Worm (Caenorhabditis elegans) whole organism, L4/young adult: ENCODE results near the gene his-38.

ENCODE experiments used
- W03F9.2 ChIP-seq: fragments of 150-350 bp; optimal IDR thresholded peaks from 2 replicates; lab custom pipeline; 2014; ENCODE audit warnings: missing biosample characterization, missing genetic modification characterization
- dao-5 ChIP-seq: sonication (generic microtip); optimal IDR thresholded peaks from 2 replicates; lab custom pipeline; 2016; ENCODE audit warnings: missing genotype, missing genetic modification characterization, moderate library complexity, missing compliant biosample characterization
- him-1 ChIP-seq: sonication (generic microtip); optimal IDR thresholded peaks from 2 replicates; lab custom pipeline; 2016; ENCODE audit warnings: missing genotype, missing genetic modification reagents, missing genetic modification characterization, missing compliant biosample characterization

his-38 gene

ce11 chrX:7309775-7310174 is at the start of gene his-38, which contains the start of gene his-40:
Gene his-38, minus strand, starts transcription at chrX:7309875.
Gene his-40, plus strand, starts transcription at chrX:7310110.
- TF ChIP-seq dao-5 (tag; lab: Kevin White, UChicago) (no peak), W03F9.2 (tag; lab: Kevin White, UChicago) (no peak), him-1 (tag; lab: Kevin White, UChicago) (no peak)

DNA sequence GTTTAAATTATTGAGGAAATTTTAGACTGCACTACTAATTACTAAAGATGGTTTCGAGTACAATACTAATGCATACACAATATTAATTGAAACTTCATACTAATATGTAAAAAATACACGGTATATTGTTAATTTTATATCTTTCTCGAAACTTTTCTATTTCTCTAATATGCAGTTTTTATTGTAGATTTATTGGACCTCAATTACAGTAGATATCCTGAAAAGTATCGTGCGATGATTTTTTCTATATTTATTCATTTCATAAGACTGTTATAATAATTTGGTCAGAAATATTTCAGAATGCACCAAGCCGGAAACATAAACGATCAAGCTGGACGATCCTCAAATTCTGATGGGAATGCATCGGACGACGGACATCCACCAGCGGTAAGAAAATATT is 34.1 kb upstream of the his-38 start, which contains the start of gene C07D8.5:
Gene C07D8.5 (plus strand): TSS at position 301 of the 400 bp plus-strand sequence.
- TF ChIP-seq W03F9.2 (tag; lab: Kevin White, UChicago) (no peak), him-1 (tag; lab: Kevin White, UChicago) (no peak), dao-5 (tag; lab: Kevin White, UChicago) (no peak)

DNA sequence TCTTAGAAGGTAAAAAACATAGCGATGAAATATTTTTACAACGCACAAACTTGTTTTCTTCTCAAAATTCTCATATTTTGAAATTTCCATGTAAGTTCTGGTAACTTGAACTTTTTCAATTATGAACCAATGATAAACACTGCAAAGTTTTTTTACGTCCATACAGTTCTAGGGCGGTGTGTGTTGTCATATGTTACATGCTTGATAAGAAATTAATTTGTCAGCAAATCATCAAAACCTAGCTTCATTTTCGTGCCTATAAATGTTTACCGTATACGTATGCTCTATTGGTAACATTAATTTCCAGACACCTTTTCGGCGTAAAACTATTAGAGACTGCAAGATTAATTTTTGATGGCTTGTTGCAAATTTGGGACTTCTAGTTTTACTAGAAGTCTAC is 33.5 kb upstream of the his-38 start:
- TF ChIP-seq him-1 (tag; lab: Kevin White, UChicago) (no peak), dao-5 (tag; lab: Kevin White, UChicago) (no peak)

DNA sequence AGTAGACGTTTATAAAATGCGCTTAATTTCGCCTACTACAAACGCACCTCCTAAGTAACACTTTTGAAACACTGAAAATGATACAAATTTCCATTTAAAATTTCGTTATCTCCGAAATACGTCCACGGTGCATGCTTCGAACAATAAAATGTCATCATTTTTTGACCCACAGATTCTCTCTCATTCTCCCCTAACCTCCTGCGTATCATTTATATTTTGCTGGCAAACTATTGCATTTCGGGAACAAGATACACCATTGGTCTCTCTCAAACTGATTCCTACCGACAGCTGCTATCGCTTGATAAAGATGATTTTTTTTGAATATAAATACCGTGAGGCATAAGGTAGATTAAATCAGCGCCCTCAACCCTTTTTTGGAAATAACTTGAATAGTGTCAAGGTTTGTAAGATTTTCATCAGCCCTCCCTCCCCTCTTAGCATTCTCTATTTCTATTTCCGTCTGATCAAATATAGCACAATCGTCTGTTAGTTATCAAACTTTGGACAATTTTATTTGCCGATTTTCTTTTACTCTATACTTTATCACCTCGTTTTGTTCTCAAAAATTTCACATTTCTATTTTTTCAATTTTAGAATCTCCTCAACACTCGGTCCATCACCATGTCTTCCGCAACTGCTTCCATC is 31.4 kb upstream of the his-38 start, which contains the start of gene C07D8.6:
Gene C07D8.6 (plus strand): TSS at position 595 of the 645 bp plus-strand sequence.
- TF ChIP-seq dao-5 (tag; lab: Kevin White, UChicago), result no peak
- TF ChIP-seq him-1 (tag; lab: Kevin White, UChicago), result no peak
- peak; percentile 66 for TF ChIP-seq W03F9.2 (tag; lab: Kevin White, UChicago)

ce11 chrX:7340394-7340793 is 30.7 kb upstream of the his-38 start:
- TF ChIP-seq W03F9.2 (tag; lab: Kevin White, UChicago), result no peak
- no peak for TF ChIP-seq dao-5 (tag; lab: Kevin White, UChicago)
- TF ChIP-seq him-1 (tag; lab: Kevin White, UChicago), result no peak

ce11 chrX:7334302-7334724 is 24.6 kb upstream of the his-38 start, which contains the start of gene epg-7:
Gene epg-7, plus strand, starts transcription at chrX:7334714.
- TF ChIP-seq him-1 (tag; lab: Kevin White, UChicago) (peak; percentile 82), dao-5 (tag; lab: Kevin White, UChicago) (no peak), W03F9.2 (tag; lab: Kevin White, UChicago) (peak; percentile 59)

DNA sequence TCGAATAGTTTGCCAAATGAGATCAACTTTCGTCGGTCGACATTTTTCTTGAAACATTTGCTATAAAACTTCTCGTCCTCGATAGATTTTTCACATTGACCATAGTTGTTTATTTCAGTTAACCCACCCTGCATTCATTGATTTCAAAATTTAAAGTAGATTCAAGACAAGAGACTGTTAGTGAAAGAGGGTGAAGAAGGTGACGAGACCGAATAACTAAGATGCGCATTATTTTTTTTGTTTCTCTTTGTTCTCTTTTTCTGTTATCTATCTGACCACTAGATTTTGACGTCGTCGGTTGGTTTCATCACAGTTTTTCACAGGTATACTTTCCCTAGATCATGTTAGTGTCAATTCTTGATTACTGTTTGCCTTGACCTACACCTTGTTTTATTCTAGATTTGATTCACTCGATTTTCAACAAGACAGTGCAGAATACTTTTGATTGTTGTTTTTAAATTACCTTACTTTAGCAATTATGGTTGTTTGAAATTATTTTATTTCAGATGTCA is 21.1 kb upstream of the his-38 start, which contains the start of gene ttr-30:
Gene ttr-30 (plus strand): TSS at position 265 of the 512 bp plus-strand sequence.
- TF ChIP-seq W03F9.2 (tag; lab: Kevin White, UChicago), result no peak
- TF ChIP-seq him-1 (tag; lab: Kevin White, UChicago), result no peak

DNA sequence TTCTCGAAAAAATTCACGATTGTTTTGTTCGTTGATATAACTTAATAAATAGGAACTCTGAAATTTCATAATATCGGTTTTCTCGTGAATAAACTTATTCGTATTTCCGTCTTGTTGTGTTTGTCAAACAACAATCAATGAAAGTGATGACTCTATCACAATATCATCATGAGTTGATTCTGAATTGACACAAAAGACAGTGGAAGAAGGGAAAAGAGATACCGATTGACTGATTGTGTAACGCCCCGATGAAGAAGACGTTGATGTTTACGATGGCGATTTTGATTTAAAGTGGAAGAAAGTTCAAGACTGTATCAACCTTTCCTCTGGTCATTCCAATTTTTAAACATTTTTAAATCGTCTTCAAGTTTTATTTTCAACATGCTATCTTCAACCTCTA is 19.9 kb upstream of the his-38 start, which contains the start of gene ttr-59:
Gene ttr-59 (plus strand): TSS at position 218 of the 400 bp plus-strand sequence.
- TF ChIP-seq dao-5 (tag; lab: Kevin White, UChicago) (no peak), W03F9.2 (tag; lab: Kevin White, UChicago) (no peak), him-1 (tag; lab: Kevin White, UChicago) (no peak)

- no peak for TF ChIP-seq W03F9.2 (tag; lab: Kevin White, UChicago)
Measured at ce11 chrX:7328065-7328564, 18.4 kb upstream of the his-38 start.

- peak; percentile 36 for TF ChIP-seq him-1 (tag; lab: Kevin White, UChicago)
- no peak for TF ChIP-seq W03F9.2 (tag; lab: Kevin White, UChicago)
Measured at ce11 chrX:7326967-7327651, 17.4 kb upstream of the his-38 start, which contains the start of gene sng-1. Gene sng-1, plus strand, starts transcription at chrX:7327601.

ce11 chrX:7323604-7324003 is 13.9 kb upstream of the his-38 start:
- TF ChIP-seq W03F9.2 (tag; lab: Kevin White, UChicago) (no peak), him-1 (tag; lab: Kevin White, UChicago) (no peak), dao-5 (tag; lab: Kevin White, UChicago) (peak; percentile 48)

DNA sequence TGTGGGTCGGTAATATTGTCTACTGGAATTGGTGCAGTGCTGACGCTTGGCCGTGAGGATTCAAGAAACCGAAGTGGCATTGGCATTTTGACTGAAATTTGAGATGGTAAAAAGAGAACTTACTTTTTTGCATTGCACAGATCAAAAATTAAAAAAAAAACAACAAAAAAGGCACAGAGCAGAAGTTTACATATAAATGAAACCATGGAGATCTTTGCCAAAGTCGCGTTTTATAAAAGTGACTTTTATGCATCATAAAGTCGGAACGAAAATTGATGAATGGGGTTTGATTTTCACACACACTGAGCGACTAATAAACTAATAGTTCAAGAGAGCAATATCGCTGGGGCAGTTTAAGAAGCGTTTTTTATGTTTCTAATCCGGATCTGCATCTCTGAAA is 12.6 kb upstream of the his-38 start, which contains the start of gene T08A9.13:
Gene T08A9.13 (minus strand): TSS at position 101 of the 400 bp plus-strand sequence.
- TF ChIP-seq W03F9.2 (tag; lab: Kevin White, UChicago) (no peak), him-1 (tag; lab: Kevin White, UChicago) (no peak), dao-5 (tag; lab: Kevin White, UChicago) (no peak)

DNA sequence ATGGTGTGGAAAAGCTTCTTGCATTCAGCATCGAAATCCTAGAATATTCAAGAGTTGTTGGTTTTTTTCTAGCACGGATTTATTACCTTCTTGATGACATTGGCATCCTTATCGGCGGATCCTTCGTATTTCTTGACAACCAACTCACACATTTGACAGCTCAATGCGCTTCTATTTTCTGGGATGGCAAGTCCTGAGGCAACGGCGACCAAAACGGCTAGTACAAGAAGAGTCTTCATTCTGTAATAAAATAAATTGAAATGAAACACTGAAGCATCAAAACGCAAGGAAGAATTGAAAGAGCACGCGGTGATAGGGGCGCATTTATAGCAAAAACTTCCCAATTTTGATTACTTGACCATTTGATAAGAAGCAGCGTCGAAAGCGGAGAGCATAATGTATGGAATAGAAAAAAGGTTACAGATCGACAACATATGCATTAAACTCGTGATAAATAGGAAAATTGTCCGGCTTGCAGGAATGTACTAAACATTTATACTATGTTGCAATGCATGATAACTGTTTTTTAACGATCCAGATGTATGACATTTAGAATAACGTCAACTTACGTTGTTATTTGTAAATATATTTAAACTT is 10.5 kb upstream of the his-38 start, which contains the start of gene spp-5:
Gene spp-5 (minus strand): TSS at position 240 of the 597 bp plus-strand sequence.
- TF ChIP-seq dao-5 (tag; lab: Kevin White, UChicago), result no peak
- TF ChIP-seq W03F9.2 (tag; lab: Kevin White, UChicago), result peak; percentile 18
- TF ChIP-seq him-1 (tag; lab: Kevin White, UChicago), result no peak
